Fruit fly (Drosophila melanogaster): Measurements from ENCODE around the gene TORIP.

The TORIP gene

DNA sequence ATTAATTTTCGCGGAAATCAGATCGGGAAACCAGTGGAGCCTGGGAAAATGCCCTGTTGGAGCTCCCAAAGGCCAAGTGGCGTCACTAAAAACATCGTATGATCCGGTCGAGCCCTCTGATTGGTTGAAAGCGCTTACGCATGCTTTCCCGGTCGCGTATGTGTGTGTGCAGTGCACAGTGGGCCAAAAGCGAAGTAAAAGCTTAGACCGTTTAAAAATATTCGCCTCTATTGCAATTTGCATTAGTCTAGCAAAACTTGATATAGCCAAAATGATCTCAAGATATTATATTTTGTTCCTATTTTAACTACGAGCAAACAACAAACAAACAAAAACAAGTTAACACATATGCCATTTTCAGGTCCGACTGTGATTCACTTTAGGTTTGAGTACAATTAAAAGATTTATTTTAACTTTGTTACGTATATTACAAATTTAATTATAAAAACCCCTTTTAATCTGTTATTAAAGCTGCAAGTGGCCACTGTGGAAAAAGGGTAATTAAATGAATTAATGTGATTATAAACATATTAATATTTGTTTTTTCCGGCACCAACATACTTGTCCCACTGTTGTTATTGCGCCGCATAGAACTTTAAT, 10.6 kb downstream of the TORIP start (continued):
- TF ChIP-seq CG17359 (tag; optimal IDR thresholded peaks at IDR 0.05) (peak; percentile 79), Kr (GFP tag; optimal IDR thresholded peaks at IDR 0.05) (no peak), insv (GFP tag; optimal IDR thresholded peaks at IDR 0.05) (peak in 1 of 2 experiments; percentile 63), ems (GFP tag; optimal IDR thresholded peaks at IDR 0.05) (peak; percentile 72), esg (GFP tag; conservative IDR thresholded peaks at IDR 0.05) (peak; percentile 57), wdn (GFP tag; IDR thresholded peaks at IDR 0.05) (no peak), Ada2b (GFP tag; IDR thresholded peaks at IDR 0.05) (peak; percentile 69), vfl (GFP tag; optimal IDR thresholded peaks at IDR 0.05) (peak; percentile 64), CG11560 (tag; IDR thresholded peaks at IDR 0.05) (peak; percentile 47; the same call in 1 of the 3 replicates), CG18011 (GFP tag; optimal IDR thresholded peaks at IDR 0.05) (peak; percentile 74), Dek (tag; optimal IDR thresholded peaks at IDR 0.05) (peak; percentile 77), CG33557 (GFP tag; optimal IDR thresholded peaks at IDR 0.05) (peak; percentile 72), HHEX (GFP tag; optimal IDR thresholded peaks at IDR 0.05) (peak; percentile 86), chn (GFP tag; optimal IDR thresholded peaks at IDR 0.05) (peak; percentile 72), emc (GFP tag; optimal IDR thresholded peaks at IDR 0.05) (peak; percentile 36), unc-4 (GFP tag; IDR thresholded peaks at IDR 0.05; ENCODE audit: partially characterized antibody) (no peak), Hmr (GFP tag; optimal IDR thresholded peaks at IDR 0.05) (peak; percentile 90), CG16813 (GFP tag; IDR thresholded peaks at IDR 0.05; ENCODE audit: partially characterized antibody) (no peak), CG12659 (GFP tag; optimal IDR thresholded peaks at IDR 0.05) (peak; percentile 93), sug (tag; optimal IDR thresholded peaks at IDR 0.05) (peak; percentile 89), CG9437 (GFP tag; optimal IDR thresholded peaks at IDR 0.05) (peak; percentile 89), NC2β (GFP tag; optimal IDR thresholded peaks at IDR 0.05) (peak; percentile 65), E2f2 (GFP tag; IDR thresholded peaks at IDR 0.05) (peak; percentile 48; the same call in 1 of the 2 replicates), kay (GFP tag; optimal IDR thresholded peaks at IDR 0.05) (peak; percentile 87), CG43689 (GFP tag; IDR thresholded peaks at IDR 0.05) (no peak), CG1647 (GFP tag; optimal IDR thresholded peaks at IDR 0.05) (peak; percentile 13), hb (GFP tag; IDR thresholded peaks at IDR 0.05; ENCODE audit: partially characterized antibody) (no peak), bab2 (GFP tag; optimal IDR thresholded peaks at IDR 0.05) (peak; percentile 70), CG10543 (GFP tag; optimal IDR thresholded peaks at IDR 0.05) (peak; percentile 96), trh (GFP tag; optimal IDR thresholded peaks at IDR 0.05) (peak; percentile 28), Mrtf (GFP tag; IDR thresholded peaks at IDR 0.05) (peak; percentile 46; the same call in 1 of the 3 replicates), lilli (GFP tag; optimal IDR thresholded peaks at IDR 0.05) (peak; percentile 90), Camta (GFP tag; optimal IDR thresholded peaks at IDR 0.05) (peak; percentile 76), CG4328 (GFP tag; optimal IDR thresholded peaks at IDR 0.05) (peak; percentile 93), CG2116 (GFP tag; optimal IDR thresholded peaks at IDR 0.05) (peak; percentile 52), zfh2 (GFP tag; optimal IDR thresholded peaks at IDR 0.05) (peak; percentile 76), Med (GFP tag) (peak; percentile 96), crol (GFP tag; IDR thresholded peaks at IDR 0.05) (no peak), CG13424 (tag; optimal IDR thresholded peaks at IDR 0.05) (peak; percentile 86), NFAT (GFP tag; IDR thresholded peaks at IDR 0.05) (peak; percentile 89), sqz (GFP tag; optimal IDR thresholded peaks at IDR 0.05) (no peak), Hand (GFP tag; optimal IDR thresholded peaks at IDR 0.05) (peak; percentile 91), stc (GFP tag; IDR thresholded peaks at IDR 0.05) (peak; percentile 64), CG8359 (GFP tag; optimal IDR thresholded peaks at IDR 0.05; ENCODE audit: borderline replicate concordance) (peak; percentile 36), CG2712 (tag; optimal IDR thresholded peaks at IDR 0.05) (peak; percentile 88), CG11247 (GFP tag; IDR thresholded peaks at IDR 0.05) (peak; percentile 57), Lim3 (GFP tag; IDR thresholded peaks at IDR 0.05) (no peak), Hr3 (GFP tag; optimal IDR thresholded peaks at IDR 0.05) (peak; percentile 73), CG7271 (tag; optimal IDR thresholded peaks at IDR 0.05) (no peak), CG17829 (tag; optimal IDR thresholded peaks at IDR 0.05) (peak; percentile 85)
